Worm (Caenorhabditis elegans) whole organism, L3 larva: Measurements from ENCODE around the gene cng-2.

Experiments used
- ZK546.5 ChIP-seq: sonication (generic microtip); optimal IDR thresholded peaks from 2 replicates; lab custom pipeline; 2017; ENCODE audit warnings: missing biosample characterization, missing genetic modification characterization
- aly-2 ChIP-seq: fragments of 150-350 bp; optimal IDR thresholded peaks from 2 replicates; lab custom pipeline; 2014; ENCODE audit warnings: missing biosample characterization, missing genetic modification characterization
- ama-1 ChIP-seq: fragments of 150-350 bp; optimal IDR thresholded peaks from 2 replicates; lab custom pipeline; 2018
- ceh-28 ChIP-seq: fragments of 150-350 bp; optimal IDR thresholded peaks from 2 replicates; lab custom pipeline; 2014; ENCODE audit warnings: missing biosample characterization, missing genetic modification reagents, missing genetic modification characterization
- ceh-82 ChIP-seq: fragments of 150-350 bp; optimal IDR thresholded peaks from 2 replicates; lab custom pipeline; 2014; ENCODE audit warnings: missing biosample characterization, missing genetic modification characterization
- ceh-9 ChIP-seq: sonication (generic microtip); optimal IDR thresholded peaks from 2 replicates; lab custom pipeline; 2018; ENCODE audit warnings: missing biosample characterization, missing genetic modification characterization
- daf-12 ChIP-seq: fragments of 150-350 bp; optimal IDR thresholded peaks from 2 replicates; lab custom pipeline; 2014; ENCODE audit warnings: missing biosample characterization, missing genetic modification reagents, missing genetic modification characterization
- egl-27 ChIP-seq: sonication (generic microtip); optimal IDR thresholded peaks from 4 replicates; lab custom pipeline; 2017; ENCODE audit warnings: missing biosample characterization, missing genetic modification reagents, missing genetic modification characterization
- egl-5 ChIP-seq: fragments of 150-350 bp; optimal IDR thresholded peaks from 2 replicates; lab custom pipeline; 2017; ENCODE audit warnings: missing biosample characterization, missing genetic modification reagents, missing genetic modification characterization, inconsistent platforms
- elt-1 ChIP-seq: fragments of 150-350 bp; optimal IDR thresholded peaks from 2 replicates; lab custom pipeline; 2014; ENCODE audit warnings: missing biosample characterization, missing genetic modification characterization
- elt-2 ChIP-seq: sonication (generic microtip); optimal IDR thresholded peaks from 2 replicates; lab custom pipeline; 2016; ENCODE audit warnings: missing genetic modification reagents, mild to moderate bottlenecking, missing genetic modification characterization, missing compliant biosample characterization
- elt-3 ChIP-seq, 3 experiments: fragments of 150-350 bp in 1 of 3; sonication (generic microtip) in 2 of 3; optimal IDR thresholded peaks; 2 replicates in 2 of 3; 4 replicates in 1 of 3; lab custom pipeline; 2014 to 2017; ENCODE audit warnings: missing biosample characterization in 3 of 3, missing genetic modification characterization in 3 of 3
- eor-1 ChIP-seq, 2 experiments: fragments of 150-350 bp; optimal IDR thresholded peaks; 2 replicates each; lab custom pipeline; 2014 to 2018; ENCODE audit warnings: missing biosample characterization in 2 of 2, missing genetic modification characterization in 2 of 2
- fkh-10 ChIP-seq: sonication (generic microtip); optimal IDR thresholded peaks from 2 replicates; lab custom pipeline; 2017; ENCODE audit warnings: missing biosample characterization, missing genetic modification reagents, missing genetic modification characterization
- fos-1 ChIP-seq: fragments of 150-350 bp; optimal IDR thresholded peaks from 2 replicates; lab custom pipeline; 2014; ENCODE audit warnings: missing biosample characterization, missing genetic modification characterization
- hmg-11 ChIP-seq: sonication (generic microtip); optimal IDR thresholded peaks from 2 replicates; lab custom pipeline; 2016; ENCODE audit warnings: missing genetic modification characterization, missing compliant biosample characterization
- lin-15B ChIP-seq: fragments of 150-350 bp; optimal IDR thresholded peaks from 2 replicates; lab custom pipeline; 2014; ENCODE audit warnings: missing biosample characterization, missing genetic modification characterization
- lin-39 ChIP-seq: fragments of 150-350 bp; optimal IDR thresholded peaks from 2 replicates; lab custom pipeline; 2018; ENCODE audit warnings: missing biosample characterization, missing genetic modification reagents, missing genetic modification characterization
- lsy-12 ChIP-seq: sonication (generic microtip); optimal IDR thresholded peaks from 2 replicates; lab custom pipeline; 2016; ENCODE audit warnings: mild to moderate bottlenecking, missing genetic modification characterization, missing compliant biosample characterization
- mdl-1 ChIP-seq: fragments of 150-350 bp; optimal IDR thresholded peaks from 2 replicates; lab custom pipeline; 2014; ENCODE audit warnings: missing biosample characterization, missing genetic modification characterization
- mml-1 ChIP-seq: fragments of 150-350 bp; sonication (generic microtip); optimal IDR thresholded peaks from 3 replicates; lab custom pipeline; 2014; ENCODE audit warnings: missing biosample characterization, missing genetic modification characterization
- nfya-1 ChIP-seq: sonication (generic microtip); optimal IDR thresholded peaks from 2 replicates; lab custom pipeline; 2017; ENCODE audit warnings: missing genetic modification characterization, mild to moderate bottlenecking, missing compliant biosample characterization, antibody characterized with exemption, moderate library complexity; ENCODE audit not compliant: insufficient read depth
- nhr-11 ChIP-seq: fragments of 150-350 bp; optimal IDR thresholded peaks from 2 replicates; lab custom pipeline; 2014; ENCODE audit warnings: missing biosample characterization, missing genetic modification characterization
- nhr-12 ChIP-seq: fragments of 150-350 bp; optimal IDR thresholded peaks from 2 replicates; lab custom pipeline; 2014; ENCODE audit warnings: missing biosample characterization, missing genetic modification characterization
- nhr-23 ChIP-seq: fragments of 150-350 bp; optimal IDR thresholded peaks from 2 replicates; lab custom pipeline; 2014; ENCODE audit warnings: missing biosample characterization, missing genetic modification reagents, missing genetic modification characterization
- nhr-237 ChIP-seq: fragments of 150-350 bp; optimal IDR thresholded peaks from 2 replicates; lab custom pipeline; 2014; ENCODE audit warnings: missing biosample characterization, missing genetic modification characterization
- nhr-25 ChIP-seq: sonication (generic microtip); optimal IDR thresholded peaks from 2 replicates; lab custom pipeline; 2017; ENCODE audit warnings: missing biosample characterization, missing genetic modification characterization
- nhr-28 ChIP-seq: fragments of 150-350 bp; optimal IDR thresholded peaks from 2 replicates; lab custom pipeline; 2014; ENCODE audit warnings: missing biosample characterization, missing genetic modification characterization
- nhr-43 ChIP-seq: sonication (generic microtip); optimal IDR thresholded peaks from 2 replicates; lab custom pipeline; 2016; ENCODE audit warnings: mild to moderate bottlenecking, missing genetic modification characterization, missing compliant biosample characterization; ENCODE audit not compliant: poor library complexity, severe bottlenecking
- nhr-67 ChIP-seq: fragments of 150-350 bp; optimal IDR thresholded peaks from 2 replicates; lab custom pipeline; 2014; ENCODE audit warnings: missing biosample characterization, missing genetic modification characterization
- nhr-76 ChIP-seq: fragments of 150-350 bp; sonication (generic microtip); optimal IDR thresholded peaks from 5 replicates; lab custom pipeline; 2014; ENCODE audit warnings: missing biosample characterization, missing genetic modification characterization
- nhr-77 ChIP-seq: fragments of 150-350 bp; optimal IDR thresholded peaks from 2 replicates; lab custom pipeline; 2014; ENCODE audit warnings: missing biosample characterization, missing genetic modification characterization
- pha-4 ChIP-seq: fragments of 150-350 bp; optimal IDR thresholded peaks from 2 replicates; lab custom pipeline; 2014; ENCODE audit warnings: missing biosample characterization, missing genetic modification reagents, missing genetic modification characterization
- sea-2 ChIP-seq: fragments of 150-350 bp; sonication (generic microtip); optimal IDR thresholded peaks from 4 replicates; lab custom pipeline; 2014; ENCODE audit warnings: missing biosample characterization, missing genetic modification reagents, missing genetic modification characterization
- skn-1 ChIP-seq: fragments of 150-350 bp; optimal IDR thresholded peaks from 2 replicates; lab custom pipeline; 2014; ENCODE audit warnings: missing biosample characterization, missing genetic modification characterization
- snpc-4 ChIP-seq: fragments of 150-350 bp; optimal IDR thresholded peaks from 2 replicates; lab custom pipeline; 2014; ENCODE audit warnings: missing biosample characterization, missing genetic modification characterization
- tbx-2 ChIP-seq: sonication (generic microtip); optimal IDR thresholded peaks from 2 replicates; lab custom pipeline; 2016; ENCODE audit warnings: mild to moderate bottlenecking, missing genetic modification characterization, missing compliant biosample characterization
- unc-39 ChIP-seq: sonication (generic microtip); optimal IDR thresholded peaks from 4 replicates; lab custom pipeline; 2017; ENCODE audit warnings: missing biosample characterization, missing genetic modification characterization
- unc-62 ChIP-seq: fragments of 150-350 bp; sonication (generic microtip); optimal IDR thresholded peaks from 4 replicates; lab custom pipeline; 2014; ENCODE audit warnings: missing biosample characterization, missing genetic modification reagents, missing genetic modification characterization
- ztf-11 ChIP-seq: fragments of 150-350 bp; optimal IDR thresholded peaks from 2 replicates; lab custom pipeline; 2014; ENCODE audit warnings: missing biosample characterization, missing genetic modification characterization

cng-2 gene

DNA sequence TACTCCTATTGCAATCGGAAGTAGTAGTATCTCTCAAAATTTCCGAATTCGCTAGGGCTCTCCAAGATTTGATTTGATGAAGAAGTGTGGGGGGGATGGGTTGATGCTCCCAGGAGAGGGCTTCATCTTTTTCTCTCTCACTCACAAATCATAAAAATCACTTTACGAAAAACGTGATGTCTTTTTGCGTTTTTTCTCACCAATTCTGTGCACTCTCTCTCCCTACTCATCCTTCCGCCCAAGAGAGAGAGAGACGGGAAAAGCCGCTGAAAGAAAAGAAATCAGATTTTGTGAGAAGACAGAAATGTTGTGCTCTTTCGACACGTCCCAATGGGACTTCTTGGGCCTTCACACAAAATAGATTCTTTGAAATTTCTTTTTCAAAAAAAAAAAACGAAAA is 16.6 kb downstream of the cng-2 start:
- peak; percentile 86 for TF ChIP-seq lin-39 (tag; lab: Kevin White, UChicago)
- TF ChIP-seq nhr-12 (tag; lab: Kevin White, UChicago) = no peak
- TF ChIP-seq nhr-11 (tag; lab: Kevin White, UChicago) = no peak
- no peak for TF ChIP-seq ZK546.5 (tag; lab: Kevin White, UChicago)
- TF ChIP-seq nfya-1 = peak; percentile 61
- TF ChIP-seq nhr-237 (tag; lab: Kevin White, UChicago) = no peak
- no peak for TF ChIP-seq nhr-25 (tag; lab: Kevin White, UChicago)
- no peak for TF ChIP-seq egl-27
- no peak for TF ChIP-seq lsy-12 (tag; lab: Kevin White, UChicago)
- TF ChIP-seq nhr-76 = no peak
- TF ChIP-seq lin-15B (tag; lab: Kevin White, UChicago) = no peak
- TF ChIP-seq elt-2 (tag; lab: Kevin White, UChicago) = no peak
- no peak for TF ChIP-seq elt-1 (tag; lab: Kevin White, UChicago)
- TF ChIP-seq ceh-9 (tag; lab: Kevin White, UChicago) = peak; percentile 16
- no peak for TF ChIP-seq nhr-43 (tag; lab: Kevin White, UChicago)
- TF ChIP-seq fos-1 (tag; lab: Kevin White, UChicago) = no peak
- TF ChIP-seq eor-1 (tag; optimal IDR thresholded peaks at IDR 0.05; lab: Kevin White, UChicago) = no peak
- TF ChIP-seq ama-1 (lab: Kevin White, UChicago) = no peak
- peak; percentile 75 for TF ChIP-seq fkh-10 (GFP tag; lab: Kevin White, UChicago)
- no peak for TF ChIP-seq mdl-1 (tag; lab: Kevin White, UChicago)
- TF ChIP-seq egl-5 (tag; lab: Kevin White, UChicago) = peak; percentile 15
- no peak for TF ChIP-seq mml-1 (tag; lab: Kevin White, UChicago)
- TF ChIP-seq ceh-28 (tag; lab: Kevin White, UChicago) = no peak
- TF ChIP-seq nhr-28 = no peak

ce11 chrIV:2057462-2057861 is 20.5 kb downstream of the cng-2 start:
- TF ChIP-seq egl-5 (tag; lab: Kevin White, UChicago) (no peak), nhr-77 (tag; lab: Kevin White, UChicago) (no peak), ceh-82 (tag; lab: Kevin White, UChicago) (no peak), skn-1 (tag; lab: Kevin White, UChicago) (no peak), ztf-11 (no peak), ZK546.5 (tag; lab: Kevin White, UChicago) (no peak), daf-12 (no peak), mdl-1 (tag; lab: Kevin White, UChicago) (no peak), pha-4 (tag; lab: Kevin White, UChicago) (no peak), ceh-28 (tag; lab: Kevin White, UChicago) (no peak), fos-1 (tag; lab: Kevin White, UChicago) (no peak), tbx-2 (tag; lab: Kevin White, UChicago) (no peak), aly-2 (tag; lab: Kevin White, UChicago) (no peak), hmg-11 (no peak), nhr-23 (tag; lab: Kevin White, UChicago) (no peak), unc-62 (GFP tag; lab: Kevin White, UChicago) (no peak), unc-39 (tag; lab: Kevin White, UChicago) (no peak), nhr-76 (no peak)
- TF ChIP-seq, all 47 proteins: peak for 0

ce11 chrIV:2059011-2059410 is 22.0 kb downstream of the cng-2 start, which contains the start of gene R05C11.2:
Gene R05C11.2 (minus strand): TSS chrIV:2059111.
- TF ChIP-seq nhr-23 (tag; lab: Kevin White, UChicago) (no peak), unc-39 (tag; lab: Kevin White, UChicago) (no peak), ama-1 (lab: Kevin White, UChicago) (no peak), fkh-10 (GFP tag; lab: Kevin White, UChicago) (no peak), pha-4 (tag; lab: Kevin White, UChicago) (no peak), sea-2 (GFP tag; lab: Kevin White, UChicago) (no peak), nhr-67 (tag; lab: Kevin White, UChicago) (no peak), elt-3 (tag; optimal IDR thresholded peaks at IDR 0.05; lab: Kevin White, UChicago) (no peak), nhr-25 (tag; lab: Kevin White, UChicago) (no peak), nhr-237 (tag; lab: Kevin White, UChicago) (no peak), ceh-82 (tag; lab: Kevin White, UChicago) (no peak), eor-1 (tag; optimal IDR thresholded peaks at IDR 0.05; lab: Kevin White, UChicago) (no peak), skn-1 (tag; lab: Kevin White, UChicago) (no peak), egl-27 (no peak), nhr-77 (tag; lab: Kevin White, UChicago) (no peak), snpc-4 (tag; lab: Kevin White, UChicago) (no peak), elt-1 (tag; lab: Kevin White, UChicago) (no peak), fos-1 (tag; lab: Kevin White, UChicago) (no peak), lin-15B (tag; lab: Kevin White, UChicago) (no peak), ceh-9 (tag; lab: Kevin White, UChicago) (no peak)
- TF ChIP-seq, all 47 proteins: peak for 0
